Fruit fly (Drosophila melanogaster): ENCODE results near the gene CG44325.

Gene CG44325

DNA sequence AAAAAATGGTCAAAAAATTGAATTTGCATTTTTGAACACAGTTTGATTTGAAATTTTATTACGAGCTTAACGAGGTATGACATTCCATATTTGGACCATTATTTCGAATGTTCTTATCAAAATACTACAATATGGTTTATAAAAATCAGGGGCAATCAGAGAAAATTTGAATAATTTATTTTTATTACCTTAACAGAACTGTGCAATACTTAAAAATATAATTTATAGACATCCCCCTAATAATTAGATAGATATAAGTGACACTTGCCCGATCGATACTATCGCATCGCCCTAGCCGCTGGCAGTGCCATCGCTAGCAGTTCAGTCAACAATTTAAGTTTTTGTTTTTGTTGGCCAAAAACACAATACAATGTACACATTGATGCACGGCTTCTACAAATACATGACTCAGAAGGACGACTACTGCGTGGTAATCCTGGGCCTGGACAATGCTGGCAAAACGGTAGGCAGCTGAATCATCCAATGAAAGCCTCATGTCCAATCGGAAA, 28.5 kb upstream of the CG44325 start, which contains the start of gene Arfrp1 (continued):
- TF ChIP-seq CG9609 (GFP tag; optimal IDR thresholded peaks at IDR 0.05) (no peak), psq (GFP tag; optimal IDR thresholded peaks at IDR 0.05) (no peak), CG18262 (tag; optimal IDR thresholded peaks at IDR 0.05) (peak; percentile 56), CG10979 (tag; optimal IDR thresholded peaks at IDR 0.05) (no peak), Drgx (GFP tag; IDR thresholded peaks at IDR 0.05) (no peak), CG16813 (GFP tag; IDR thresholded peaks at IDR 0.05; ENCODE audit: partially characterized antibody) (peak; percentile 81), Doc3 (GFP tag; IDR thresholded peaks at IDR 0.05; ENCODE audit: partially characterized antibody) (peak; percentile 69; the same call in 2 of the 3 replicates), Pdp1 (GFP tag; optimal IDR thresholded peaks at IDR 0.05) (peak; percentile 15 to 26), her (GFP tag; optimal IDR thresholded peaks at IDR 0.05) (no peak), CG4404 (GFP tag; IDR thresholded peaks at IDR 0.05) (no peak; the same call in 1 of the 2 replicates), grau (tag; optimal IDR thresholded peaks at IDR 0.05) (no peak), CG15073 (GFP tag; optimal IDR thresholded peaks at IDR 0.05) (no peak), stwl (tag; optimal IDR thresholded peaks at IDR 0.05) (no peak), lov (optimal IDR thresholded peaks at IDR 0.05) (no peak), lov (GFP tag; IDR thresholded peaks at IDR 0.05) (no peak), H2.0 (GFP tag; IDR thresholded peaks at IDR 0.05) (0 out of 2 replicates have a peak, but pooled peaks have one; percentile 15), sens (GFP tag) (peak; percentile 86), CG31365 (tag; optimal IDR thresholded peaks at IDR 0.05) (no peak), dmrt11E (tag; optimal IDR thresholded peaks at IDR 0.05) (no peak), Hr3 (GFP tag; optimal IDR thresholded peaks at IDR 0.05) (peak; percentile 32), prd (optimal IDR thresholded peaks at IDR 0.05) (no peak), prd (GFP tag; IDR thresholded peaks at IDR 0.05) (peak; percentile 41; the same call in 1 of the 3 replicates), br (optimal IDR thresholded peaks at IDR 0.05) (no peak), CG11085 (GFP tag; IDR thresholded peaks at IDR 0.05) (no peak), sug (tag; optimal IDR thresholded peaks at IDR 0.05) (peak; percentile 24), Doc2 (GFP tag; IDR thresholded peaks at IDR 0.05) (no peak), Dfd (GFP tag; optimal IDR thresholded peaks at IDR 0.05) (no peak), CG6689 (GFP tag; IDR thresholded peaks at IDR 0.05) (0 out of 2 replicates have a peak, but pooled peaks have one; percentile 10), en (GFP tag; optimal IDR thresholded peaks at IDR 0.05) (no peak), CG34422 (GFP tag; IDR thresholded peaks at IDR 0.05) (0 out of 3 replicates have a peak, but pooled peaks have one; percentile 11), CG7928 (GFP tag; optimal IDR thresholded peaks at IDR 0.05) (no peak), CG13894 (tag; optimal IDR thresholded peaks at IDR 0.05) (no peak), mirr (GFP tag; optimal IDR thresholded peaks at IDR 0.05) (no peak), vvl (GFP tag; IDR thresholded peaks at IDR 0.05) (peak; percentile 36; the same call in 1 of the 2 replicates), wek (GFP tag; optimal IDR thresholded peaks at IDR 0.05) (peak; percentile 88), CG2199 (GFP tag; IDR thresholded peaks at IDR 0.05) (no peak), CG2712 (tag; optimal IDR thresholded peaks at IDR 0.05) (peak; percentile 25), hbn (GFP tag; IDR thresholded peaks at IDR 0.05; ENCODE audit: partially characterized antibody) (peak; percentile 70), Med (GFP tag) (peak; percentile 54), dpn (GFP tag; optimal IDR thresholded peaks at IDR 0.05) (peak; percentile 6 to 47), Rfx (GFP tag; IDR thresholded peaks at IDR 0.05) (peak; percentile 33), Nf-YA (GFP tag; IDR thresholded peaks at IDR 0.05) (no peak), dan (GFP tag; IDR thresholded peaks at IDR 0.05) (no peak), NC2α (GFP tag; optimal IDR thresholded peaks at IDR 0.05) (no peak), lbe (GFP tag; optimal IDR thresholded peaks at IDR 0.05) (no peak), exex (tag; optimal IDR thresholded peaks at IDR 0.05) (peak; percentile 32), CG17359 (tag; optimal IDR thresholded peaks at IDR 0.05) (no peak), Mrtf (GFP tag; IDR thresholded peaks at IDR 0.05) (no peak), Awh (GFP tag; IDR thresholded peaks at IDR 0.05) (no peak), CG17361 (GFP tag; IDR thresholded peaks at IDR 0.05) (peak; percentile 83; the same call in 2 of the 3 replicates), Sox102F (GFP tag; optimal IDR thresholded peaks at IDR 0.05) (no peak), zfh1 (GFP tag; IDR thresholded peaks at IDR 0.05) (no peak)

Measured in whole organism, embryonic.